Worm (Caenorhabditis elegans): Measurements from ENCODE around the gene F53F8.5.

- TF ChIP-seq flt-1 (GFP tag; IDR thresholded peaks at IDR 0.05) (no peak), T22C8.4 (GFP tag; IDR thresholded peaks at IDR 0.05) (no peak), ref-1 (GFP tag; conservative IDR thresholded peaks at IDR 0.05) (no peak), cog-1 (tag; optimal IDR thresholded peaks at IDR 0.05) (no peak), ztf-29 (GFP tag; IDR thresholded peaks at IDR 0.05) (no peak), tab-1 (GFP tag; IDR thresholded peaks at IDR 0.05) (no peak), med-1 (GFP tag; optimal IDR thresholded peaks at IDR 0.05; ENCODE audit: insufficient read depth) (no peak), klf-2 (GFP tag; conservative IDR thresholded peaks at IDR 0.05) (no peak), ztf-23 (GFP tag; IDR thresholded peaks at IDR 0.05) (no peak)
These were observed 23.7 kb downstream of the F53F8.5 start for ce11 chrV:20680189-20680588.

All from whole organism, midembryonic.